Fruit fly (Drosophila melanogaster): ENCODE results near the gene CG6765.

The CG6765 gene

DNA sequence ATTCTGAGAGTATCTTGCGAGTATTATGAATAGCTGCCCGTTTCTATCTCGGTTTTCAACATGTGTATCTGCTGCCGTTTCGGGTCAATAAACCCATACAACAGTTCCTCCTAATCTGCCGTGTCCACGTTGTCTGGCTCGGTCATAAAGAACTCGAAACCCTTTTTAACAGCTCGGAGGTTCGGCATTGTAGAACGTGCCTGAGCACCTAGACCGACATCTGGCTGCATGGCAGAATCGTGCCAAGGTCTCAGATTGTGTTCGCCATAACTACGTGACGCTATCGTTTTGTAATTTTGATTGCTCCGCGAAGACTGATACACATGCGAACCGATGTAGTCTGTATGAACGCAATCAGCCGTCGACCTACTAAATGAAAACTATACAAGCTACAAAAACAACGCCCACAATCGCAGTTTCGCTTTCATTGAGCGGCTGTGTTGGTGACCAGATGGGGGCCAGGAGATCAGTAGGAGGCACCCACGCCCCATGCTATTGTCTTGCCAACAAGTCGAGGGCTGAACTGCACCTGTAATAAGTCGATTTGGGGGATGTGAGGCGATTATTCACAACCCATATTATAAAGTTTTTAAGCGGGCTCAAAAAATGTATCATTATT is 41.6 kb downstream of the CG6765 start (continued):
- TF ChIP-seq gfzf (GFP tag; optimal IDR thresholded peaks at IDR 0.05), result no peak
- TF ChIP-seq exex (tag; optimal IDR thresholded peaks at IDR 0.05), result peak; percentile 57
- peak in 1 of 2 experiments; percentile 23 for TF ChIP-seq tll (GFP tag; optimal IDR thresholded peaks at IDR 0.05)
- TF ChIP-seq CG34376 (GFP tag; optimal IDR thresholded peaks at IDR 0.05), result peak; percentile 19
- no peak for TF ChIP-seq gsb (GFP tag; IDR thresholded peaks at IDR 0.05)
- peak; percentile 83 for TF ChIP-seq twi (tag; optimal IDR thresholded peaks at IDR 0.05)
- peak; percentile 49 for TF ChIP-seq mirr (GFP tag; optimal IDR thresholded peaks at IDR 0.05)
- no peak for TF ChIP-seq insv (GFP tag; optimal IDR thresholded peaks at IDR 0.05)

- peak; percentile 44; the same call in 1 of the 2 replicates for TF ChIP-seq seq (GFP tag; IDR thresholded peaks at IDR 0.05)
- no peak for TF ChIP-seq usp (GFP tag; optimal IDR thresholded peaks at IDR 0.05)
- TF ChIP-seq Stat92E (GFP tag; optimal IDR thresholded peaks at IDR 0.05), result no peak
- peak; percentile 28 for TF ChIP-seq sens (GFP tag)
- TF ChIP-seq lola (GFP tag; optimal IDR thresholded peaks at IDR 0.05), result no peak
- peak; percentile 78 for TF ChIP-seq nerfin-1 (tag; optimal IDR thresholded peaks at IDR 0.05)
- no peak for TF ChIP-seq CG3838 (GFP tag; optimal IDR thresholded peaks at IDR 0.05)
- no peak for TF ChIP-seq D19A (tag; optimal IDR thresholded peaks at IDR 0.05)
- no peak for TF ChIP-seq CG34422 (GFP tag; IDR thresholded peaks at IDR 0.05)
- TF ChIP-seq CG1832 (GFP tag; optimal IDR thresholded peaks at IDR 0.05), result peak; percentile 34
- TF ChIP-seq CG10147 (GFP tag; optimal IDR thresholded peaks at IDR 0.05), result no peak
- TF ChIP-seq pros (GFP tag; optimal IDR thresholded peaks at IDR 0.05), result peak; percentile 68
- TF ChIP-seq ewg (GFP tag; optimal IDR thresholded peaks at IDR 0.05), result peak; percentile 74
- peak; percentile 87 for TF ChIP-seq Nf-YB (GFP tag; optimal IDR thresholded peaks at IDR 0.05)
- no peak for TF ChIP-seq en (GFP tag; optimal IDR thresholded peaks at IDR 0.05)
- peak; percentile 24 for TF ChIP-seq Deaf1 (tag; optimal IDR thresholded peaks at IDR 0.05)
- no peak for TF ChIP-seq CG30431 (GFP tag; optimal IDR thresholded peaks at IDR 0.05)
- peak; percentile 36 for TF ChIP-seq cg (GFP tag; optimal IDR thresholded peaks at IDR 0.05)
- TF ChIP-seq grau (tag; optimal IDR thresholded peaks at IDR 0.05), result no peak
- no peak for TF ChIP-seq Fer3 (tag; optimal IDR thresholded peaks at IDR 0.05)
- no peak for TF ChIP-seq MESR4 (GFP tag; optimal IDR thresholded peaks at IDR 0.05)
- TF ChIP-seq Nf-YC (tag; optimal IDR thresholded peaks at IDR 0.05), result peak; percentile 89
- no peak for TF ChIP-seq psq (GFP tag; optimal IDR thresholded peaks at IDR 0.05)
- peak in 1 of 2 experiments; percentile 28 for TF ChIP-seq tll (GFP tag; optimal IDR thresholded peaks at IDR 0.05)
- no peak for TF ChIP-seq dysf (GFP tag; IDR thresholded peaks at IDR 0.05)
- TF ChIP-seq Med (GFP tag), result no peak
- no peak for TF ChIP-seq GATAe (GFP tag; conservative IDR thresholded peaks at IDR 0.05)
- no peak for TF ChIP-seq nerfin-2 (GFP tag; IDR thresholded peaks at IDR 0.05; ENCODE audit: partially characterized antibody)
- TF ChIP-seq Dp (GFP tag; optimal IDR thresholded peaks at IDR 0.05), result no peak
- TF ChIP-seq zfh2 (GFP tag; optimal IDR thresholded peaks at IDR 0.05), result no peak
- TF ChIP-seq CG10431 (GFP tag; optimal IDR thresholded peaks at IDR 0.05), result no peak
Observed at dm6 chr3L:8557018-8557417, 44.5 kb downstream of the CG6765 start.

Measured in whole organism, embryonic.